Worm (Caenorhabditis elegans): Measurements from ENCODE around the gene clec-196.

ce11 chrIV:17294489-17294888 is 17.7 kb downstream of the clec-196 start, which contains the start of gene T28F3.5:
- TF ChIP-seq tab-1 (GFP tag; IDR thresholded peaks at IDR 0.05), result no peak
- TF ChIP-seq flt-1 (GFP tag; IDR thresholded peaks at IDR 0.05), result no peak
- no peak for TF ChIP-seq klf-2 (GFP tag; conservative IDR thresholded peaks at IDR 0.05)
- TF ChIP-seq ztf-23 (GFP tag; IDR thresholded peaks at IDR 0.05), result no peak
- TF ChIP-seq cog-1 (tag; optimal IDR thresholded peaks at IDR 0.05), result no peak
- no peak for TF ChIP-seq ref-1 (GFP tag; conservative IDR thresholded peaks at IDR 0.05)
- TF ChIP-seq med-1 (GFP tag; optimal IDR thresholded peaks at IDR 0.05; ENCODE audit: insufficient read depth), result no peak
- no peak for TF ChIP-seq T22C8.4 (GFP tag; IDR thresholded peaks at IDR 0.05)

Data from whole organism, midembryonic.